Fruit fly (Drosophila melanogaster) whole organism, embryonic: ENCODE data around the gene Mms19.

Experiments used
- Asciz ChIP-seq: fragments of 200-800 bp; sonication (Bioruptor generic); optimal IDR thresholded peaks from 2 replicates; lab custom pipeline; 2017; ENCODE audit warnings: missing biosample characterization, mild to moderate bottlenecking, missing genetic modification characterization, missing genetic modification reagents
- Bteb2 ChIP-seq: fragments of 200-800 bp; sonication (Bioruptor generic); optimal IDR thresholded peaks from 2 replicates; lab custom pipeline; 2016; ENCODE audit warnings: missing biosample characterization, missing genetic modification characterization
- CG10462 ChIP-seq: fragments of 200-800 bp; sonication (Bioruptor generic); optimal IDR thresholded peaks from 2 replicates; lab custom pipeline; 2016; ENCODE audit warnings: missing biosample characterization, missing genetic modification characterization
- CG11093 ChIP-seq: fragments of 200-800 bp; sonication (Bioruptor generic); IDR thresholded peaks from 3 replicates; pipeline ENCODE4 v1.3.6; 2022; ENCODE audit warnings: missing biosample characterization, missing genetic modification characterization
- CG11456 ChIP-seq: fragments of 200-800 bp; sonication (Bioruptor generic); IDR thresholded peaks from 3 replicates; pipeline ENCODE4 v1.3.6; 2022; ENCODE audit warnings: missing biosample characterization, missing genetic modification characterization
- CG12744 ChIP-seq: fragments of 200-800 bp; sonication (Bioruptor generic); optimal IDR thresholded peaks from 2 replicates; lab custom pipeline; 2016; ENCODE audit warnings: missing biosample characterization, missing genetic modification characterization
- CG13424 ChIP-seq: fragments of 200-800 bp; sonication (Bioruptor generic); optimal IDR thresholded peaks from 2 replicates; lab custom pipeline; 2019; ENCODE audit warnings: missing biosample characterization, mild to moderate bottlenecking, missing genetic modification characterization, moderate library complexity
- CG13775 ChIP-seq: fragments of 200-800 bp; sonication (Bioruptor generic); optimal IDR thresholded peaks from 3 replicates; lab custom pipeline; 2017; ENCODE audit warnings: missing biosample characterization, mild to moderate bottlenecking, missing genetic modification characterization
- CG14965 ChIP-seq: fragments of 200-800 bp; sonication (Bioruptor generic); optimal IDR thresholded peaks from 2 replicates; lab custom pipeline; 2016; ENCODE audit warnings: missing biosample characterization, missing genetic modification characterization, borderline replicate concordance
- CG16779 ChIP-seq: fragments of 200-800 bp; sonication (Bioruptor generic); IDR thresholded peaks from 2 replicates; pipeline ENCODE4 v1.3.6; 2022; ENCODE audit warnings: missing biosample characterization, missing genetic modification characterization
- CG18011 ChIP-seq: fragments of 200-800 bp; sonication (Bioruptor generic); optimal IDR thresholded peaks from 2 replicates; lab custom pipeline; 2017; ENCODE audit warnings: missing biosample characterization, missing genetic modification characterization, mild to moderate bottlenecking, moderate library complexity, missing genotype
- CG18476 ChIP-seq: fragments of 200-800 bp; sonication (Bioruptor generic); optimal IDR thresholded peaks from 2 replicates; lab custom pipeline; 2016; ENCODE audit warnings: missing biosample characterization, mild to moderate bottlenecking, missing genetic modification characterization
- CG18599 ChIP-seq: fragments of 200-800 bp; sonication (Bioruptor generic); optimal IDR thresholded peaks from 3 replicates; lab custom pipeline; 2017; ENCODE audit warnings: missing biosample characterization, missing genetic modification characterization, mild to moderate bottlenecking, moderate library complexity, missing genetic modification reagents
- CG18764 ChIP-seq: fragments of 200-800 bp; sonication (Bioruptor generic); optimal IDR thresholded peaks from 3 replicates; lab custom pipeline; 2016; ENCODE audit warnings: missing biosample characterization, missing genetic modification characterization
- CG2202 ChIP-seq: fragments of 200-800 bp; sonication (Bioruptor generic); optimal IDR thresholded peaks from 2 replicates; lab custom pipeline; 2018; ENCODE audit warnings: missing biosample characterization, mild to moderate bottlenecking, missing genetic modification characterization
- CG31388 ChIP-seq: fragments of 200-800 bp; sonication (Bioruptor generic); optimal IDR thresholded peaks from 2 replicates; lab custom pipeline; 2016; ENCODE audit warnings: missing biosample characterization, missing genetic modification characterization
- CG31441 ChIP-seq: fragments of 200-800 bp; sonication (Bioruptor generic); IDR thresholded peaks from 2 replicates; pipeline ENCODE4 v1.3.6; 2022; ENCODE audit warnings: missing biosample characterization, missing genetic modification characterization
- CG33213 ChIP-seq: fragments of 200-800 bp; sonication (Bioruptor generic); optimal IDR thresholded peaks from 3 replicates; lab custom pipeline; 2016; ENCODE audit warnings: missing biosample characterization, missing genetic modification characterization
- CG33557 ChIP-seq: fragments of 200-800 bp; sonication (Bioruptor generic); optimal IDR thresholded peaks from 2 replicates; lab custom pipeline; 2019; ENCODE audit warnings: missing biosample characterization, mild to moderate bottlenecking, missing genetic modification characterization, moderate library complexity
- CG34224 ChIP-seq: fragments of 200-800 bp; sonication (Bioruptor generic); IDR thresholded peaks from 3 replicates; pipeline ENCODE4 v1.3.6; 2022; ENCODE audit warnings: missing biosample characterization, missing genetic modification characterization; ENCODE audit not compliant: partially characterized antibody
- CG34422 ChIP-seq: fragments of 200-800 bp; sonication (Bioruptor generic); IDR thresholded peaks from 3 replicates; pipeline ENCODE4 v1.3.6; 2022; ENCODE audit warnings: missing biosample characterization, missing genetic modification characterization
- CG3726 ChIP-seq: fragments of 200-800 bp; sonication (Bioruptor generic); IDR thresholded peaks from 3 replicates; pipeline ENCODE4, ENCODE4 v1.3.6; 2022; ENCODE audit warnings: missing biosample characterization, missing genetic modification characterization
- CG3847 ChIP-seq: fragments of 200-800 bp; sonication (Bioruptor generic); IDR thresholded peaks from 2 replicates; pipeline ENCODE4 v1.3.6; 2022; ENCODE audit warnings: missing biosample characterization, missing genetic modification characterization
- CG42726 ChIP-seq: fragments of 200-800 bp; sonication (Bioruptor generic); IDR thresholded peaks from 2 replicates; pipeline ENCODE4 v1.3.6; 2022; ENCODE audit warnings: missing biosample characterization, missing genetic modification characterization; ENCODE audit not compliant: partially characterized antibody
- CG7745 ChIP-seq: fragments of 200-800 bp; sonication (Bioruptor generic); optimal IDR thresholded peaks from 2 replicates; lab custom pipeline; 2018; ENCODE audit warnings: missing biosample characterization, mild to moderate bottlenecking, missing genetic modification characterization, moderate library complexity
- CG9817 ChIP-seq: fragments of 200-800 bp; sonication (Bioruptor generic); optimal IDR thresholded peaks from 2 replicates; lab custom pipeline; 2018; ENCODE audit warnings: missing biosample characterization, mild to moderate bottlenecking, missing genetic modification characterization, moderate library complexity
- D19B ChIP-seq: fragments of 200-800 bp; sonication (Bioruptor generic); optimal IDR thresholded peaks from 2 replicates; lab custom pipeline; 2017; ENCODE audit warnings: missing biosample characterization, mild to moderate bottlenecking, missing genetic modification characterization
- Dek ChIP-seq: fragments of 200-800 bp; sonication (Bioruptor generic); optimal IDR thresholded peaks from 3 replicates; lab custom pipeline; 2019; ENCODE audit warnings: missing biosample characterization, mild to moderate bottlenecking, missing genetic modification characterization, moderate library complexity
- Dip3 ChIP-seq: fragments of 200-800 bp; sonication (Bioruptor generic); optimal IDR thresholded peaks from 3 replicates; lab custom pipeline; 2016; ENCODE audit warnings: missing biosample characterization, missing genetic modification characterization
- Doc3 ChIP-seq: fragments of 200-800 bp; sonication (Bioruptor generic); IDR thresholded peaks from 3 replicates; pipeline ENCODE4 v1.3.6; 2022; ENCODE audit warnings: missing biosample characterization, missing genetic modification characterization; ENCODE audit not compliant: partially characterized antibody
- Drgx ChIP-seq: fragments of 200-800 bp; sonication (Bioruptor generic); IDR thresholded peaks from 2 replicates; pipeline ENCODE4 v1.3.6; 2022; ENCODE audit warnings: missing biosample characterization, missing genetic modification characterization
- E2f2 ChIP-seq: fragments of 200-800 bp; sonication (Bioruptor generic); IDR thresholded peaks from 2 replicates; pipeline ENCODE4 v1.3.6; 2022; ENCODE audit warnings: missing biosample characterization, missing genetic modification characterization
- Hand ChIP-seq: fragments of 200-800 bp; sonication (Bioruptor generic); optimal IDR thresholded peaks from 2 replicates; lab custom pipeline; 2017; ENCODE audit warnings: mild to moderate bottlenecking, missing biosample characterization, missing genetic modification reagents, missing genetic modification characterization
- Hsf ChIP-seq: fragments of 200-800 bp; sonication (Bioruptor generic); optimal IDR thresholded peaks from 3 replicates; lab custom pipeline; 2016; ENCODE audit warnings: missing biosample characterization, missing genetic modification characterization
- Lhr ChIP-seq: fragments of 200-800 bp; sonication (Bioruptor generic); optimal IDR thresholded peaks from 3 replicates; lab custom pipeline; 2017; ENCODE audit warnings: mild to moderate bottlenecking, missing biosample characterization, missing genetic modification reagents, missing genetic modification characterization
- Med ChIP-seq: fragments of 200-800 bp; sonication (Bioruptor generic); peaks from one replicate; lab custom pipeline; 2016; ENCODE audit warnings: missing biosample characterization, missing genetic modification characterization, mild to moderate bottlenecking, inconsistent platforms, moderate library complexity
- NfI ChIP-seq: fragments of 200-800 bp; sonication (Bioruptor generic); optimal IDR thresholded peaks from 3 replicates; lab custom pipeline; 2018; ENCODE audit warnings: missing biosample characterization, mild to moderate bottlenecking, missing genetic modification characterization, moderate library complexity
- Poxn ChIP-seq: fragments of 200-800 bp; sonication (Bioruptor generic); IDR thresholded peaks from 2 replicates; pipeline ENCODE4 v1.3.6; 2022; ENCODE audit warnings: missing biosample characterization, missing genetic modification characterization
- Rfx ChIP-seq: fragments of 200-800 bp; sonication (Bioruptor generic); IDR thresholded peaks from 2 replicates; pipeline ENCODE4 v1.3.6; 2022; ENCODE audit warnings: missing biosample characterization, missing genetic modification characterization
- Sin3A ChIP-seq: fragments of >200 bp; optimal IDR thresholded peaks from 2 replicates; lab custom pipeline; 2018
- Sry-β ChIP-seq: fragments of 200-800 bp; sonication (Bioruptor generic); optimal IDR thresholded peaks from 2 replicates; lab custom pipeline; 2018; ENCODE audit warnings: missing biosample characterization, mild to moderate bottlenecking, missing genetic modification characterization, moderate library complexity
- Xbp1 ChIP-seq: fragments of 200-800 bp; sonication (Bioruptor generic); optimal IDR thresholded peaks from 3 replicates; lab custom pipeline; 2016; ENCODE audit warnings: missing biosample characterization, mild to moderate bottlenecking, missing genetic modification characterization
- abd-A ChIP-seq: fragments of 200-800 bp; sonication (Bioruptor generic); optimal IDR thresholded peaks from 3 replicates; lab custom pipeline; 2019; ENCODE audit warnings: missing biosample characterization, mild to moderate bottlenecking, missing genetic modification characterization, moderate library complexity
- chif ChIP-seq, 2 experiments: fragments of 200-800 bp; sonication (Bioruptor generic); optimal IDR thresholded peaks; 3 replicates each; lab custom pipeline; 2016; ENCODE audit warnings: missing biosample characterization in 2 of 2, missing genetic modification characterization in 2 of 2
- crol ChIP-seq: fragments of 200-800 bp; sonication (Bioruptor generic); IDR thresholded peaks from 2 replicates; pipeline ENCODE4 v1.3.6; 2022; ENCODE audit warnings: missing biosample characterization, missing genetic modification characterization
- ken ChIP-seq: fragments of 200-800 bp; sonication (Bioruptor generic); IDR thresholded peaks from 3 replicates; pipeline ENCODE4 v1.3.6; 2022; ENCODE audit warnings: missing biosample characterization, missing genetic modification characterization
- lbe ChIP-seq: fragments of 200-800 bp; sonication (Bioruptor generic); optimal IDR thresholded peaks from 2 replicates; lab custom pipeline; 2016; ENCODE audit warnings: missing biosample characterization, mild to moderate bottlenecking, missing genetic modification characterization
- nmo ChIP-seq: fragments of 200-800 bp; sonication (Bioruptor generic); optimal IDR thresholded peaks from 2 replicates; lab custom pipeline; 2018; ENCODE audit warnings: missing biosample characterization, mild to moderate bottlenecking, missing genetic modification characterization, moderate library complexity
- pfk ChIP-seq: fragments of 200-800 bp; sonication (Bioruptor generic); optimal IDR thresholded peaks from 2 replicates; lab custom pipeline; 2018; ENCODE audit warnings: missing biosample characterization, mild to moderate bottlenecking, missing genetic modification characterization, moderate library complexity
- scrt ChIP-seq: fragments of 200-800 bp; sonication (Bioruptor generic); optimal IDR thresholded peaks from 2 replicates; lab custom pipeline; 2018; ENCODE audit warnings: missing biosample characterization, mild to moderate bottlenecking, missing genetic modification characterization, moderate library complexity
- tap ChIP-seq: fragments of 200-800 bp; optimal IDR thresholded peaks from 3 replicates; lab custom pipeline; 2019; ENCODE audit warnings: missing biosample characterization, mild to moderate bottlenecking, missing genetic modification characterization, moderate library complexity

Gene Mms19

dm6 chr3R:5281094-5281493 is 48.8 kb downstream of the Mms19 start (continued):
- TF ChIP-seq CG33213 (GFP tag; lab: Kevin White, UChicago) = no peak
- no peak for TF ChIP-seq Doc3 (GFP tag; lab: Robert Waterston, UW)
- no peak for TF ChIP-seq NfI
- TF ChIP-seq scrt = no peak
- TF ChIP-seq Asciz = no peak
- TF ChIP-seq CG14965 (GFP tag; lab: Kevin White, UChicago) = no peak
- no peak for TF ChIP-seq ken (GFP tag; lab: Robert Waterston, UW)
- no peak for TF ChIP-seq CG18764 (GFP tag; lab: Kevin White, UChicago)
- no peak for TF ChIP-seq CG42726 (GFP tag; lab: Robert Waterston, UW)
- peak; percentile 45 for TF ChIP-seq Med (GFP tag; lab: Kevin White, UChicago)
- no peak for TF ChIP-seq CG33557 (GFP tag; lab: Kevin White, UChicago)
- no peak for TF ChIP-seq nmo (GFP tag; lab: Kevin White, UChicago)
- TF ChIP-seq CG18599 (GFP tag; lab: Kevin White, UChicago) = no peak
- no peak for TF ChIP-seq chif (GFP tag; optimal IDR thresholded peaks at IDR 0.05; lab: Kevin White, UChicago)
- no peak for TF ChIP-seq Xbp1 (GFP tag; lab: Kevin White, UChicago)
- no peak for TF ChIP-seq CG3847 (GFP tag; lab: Robert Waterston, UW)
- TF ChIP-seq Poxn (GFP tag; lab: Robert Waterston, UW) = no peak
- no peak for TF ChIP-seq CG31441 (GFP tag; lab: Robert Waterston, UW)
- peak; percentile 39; the same call in 1 of the 2 replicates for TF ChIP-seq Drgx (GFP tag; lab: Robert Waterston, UW)
- peak; percentile 74 for TF ChIP-seq D19B (GFP tag; lab: Kevin White, UChicago)
- TF ChIP-seq CG34422 = no peak
- TF ChIP-seq Bteb2 = no peak
- TF ChIP-seq Rfx (GFP tag; lab: Robert Waterston, UW) = peak; percentile 54
- TF ChIP-seq CG18011 (GFP tag; lab: Kevin White, UChicago) = no peak
- peak; percentile 64 for TF ChIP-seq lbe (GFP tag; lab: Kevin White, UChicago)
- TF ChIP-seq Sin3A = no peak
- TF ChIP-seq E2f2 (GFP tag; lab: Robert Waterston, UW) = no peak
- no peak for TF ChIP-seq pfk
- TF ChIP-seq Lhr (GFP tag; lab: Kevin White, UChicago) = no peak
- TF ChIP-seq abd-A = no peak
- TF ChIP-seq tap = no peak
- no peak for TF ChIP-seq CG31388 (GFP tag; lab: Kevin White, UChicago)
- no peak for TF ChIP-seq Hand (GFP tag; lab: Kevin White, UChicago)
- 0 out of 3 replicates have a peak, but pooled peaks have one; percentile 20 for TF ChIP-seq CG34224 (GFP tag; lab: Robert Waterston, UW)
- TF ChIP-seq CG9817 (tag; lab: Kevin White, UChicago) = no peak
- TF ChIP-seq Dip3 = no peak
- TF ChIP-seq CG10462 (GFP tag; lab: Kevin White, UChicago) = no peak
- TF ChIP-seq CG13424 = no peak
- no peak for TF ChIP-seq Sry-β (GFP tag; lab: Kevin White, UChicago)
- no peak for TF ChIP-seq Hsf
- no peak for TF ChIP-seq CG2202 (tag; lab: Kevin White, UChicago)
- TF ChIP-seq CG18476 = no peak
- no peak for TF ChIP-seq CG13775 (GFP tag; lab: Kevin White, UChicago)
- TF ChIP-seq CG12744 = no peak
- no peak for TF ChIP-seq CG11456 (GFP tag; lab: Robert Waterston, UW)
- no peak for TF ChIP-seq CG3726 (GFP tag; lab: Robert Waterston, UW)
- 0 out of 3 replicates have a peak, but pooled peaks have one; percentile 15 for TF ChIP-seq CG11093 (GFP tag; lab: Robert Waterston, UW)
- no peak for TF ChIP-seq CG7745
- TF ChIP-seq Dek (tag; lab: Kevin White, UChicago) = no peak
- TF ChIP-seq CG16779 (GFP tag; lab: Robert Waterston, UW) = no peak
- peak; percentile 45; the same call in 1 of the 2 replicates for TF ChIP-seq crol (GFP tag; lab: Robert Waterston, UW)
